Worm (Caenorhabditis elegans): ENCODE data around the gene aipr-1.
A peak's percentile ranks its signal among the peaks of the same experiment; 100 is the strongest.

aipr-1 gene

DNA sequence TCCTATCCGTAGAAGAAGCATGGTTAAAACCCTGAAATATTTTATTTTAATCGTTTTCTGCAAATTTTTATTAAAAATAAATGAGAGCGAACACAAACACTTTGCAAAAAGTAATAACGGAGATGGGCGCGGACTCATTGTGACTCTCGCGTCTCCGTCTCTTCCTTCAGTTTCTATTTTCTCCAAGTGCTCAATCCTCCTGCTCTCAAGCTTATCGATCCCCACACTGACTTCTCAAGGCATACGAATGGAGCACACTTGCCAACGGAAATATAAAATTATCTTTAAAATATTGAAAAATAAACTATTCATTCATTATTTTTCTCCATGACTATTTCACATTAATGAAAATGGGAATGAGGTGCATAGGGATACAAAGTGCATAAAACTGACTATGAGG, 4.0 kb upstream of the aipr-1 start, which contains the start of gene dnj-8 (continued):
- no peak for TF ChIP-seq zip-4 (GFP tag; optimal IDR thresholded peaks at IDR 0.05)
- no peak for TF ChIP-seq skn-1 (tag; optimal IDR thresholded peaks at IDR 0.05)
- TF ChIP-seq nhr-76 (tag; optimal IDR thresholded peaks at IDR 0.05) = no peak
- TF ChIP-seq rnt-1 (tag; optimal IDR thresholded peaks at IDR 0.05) = no peak
- TF ChIP-seq lin-14 (GFP tag; optimal IDR thresholded peaks at IDR 0.05) = peak; percentile 60
- TF ChIP-seq elt-3 (tag; optimal IDR thresholded peaks at IDR 0.05) = no peak
- no peak for TF ChIP-seq ces-1 (GFP tag; optimal IDR thresholded peaks at IDR 0.05)
- TF ChIP-seq efl-3 (GFP tag; optimal IDR thresholded peaks at IDR 0.05) = no peak
- peak in 1 of 3 experiments; percentile 21 for TF ChIP-seq dpl-1 (GFP tag; optimal IDR thresholded peaks at IDR 0.05)
- TF ChIP-seq nhr-237 (tag; optimal IDR thresholded peaks at IDR 0.05) = no peak
- TF ChIP-seq fkh-4 (tag; optimal IDR thresholded peaks at IDR 0.05; ENCODE audit: borderline replicate concordance) = no peak
- no peak for TF ChIP-seq hlh-17 (GFP tag; optimal IDR thresholded peaks at IDR 0.05; ENCODE audit: borderline replicate concordance)
- peak; percentile 2 to 10 for TF ChIP-seq efl-1 (optimal IDR thresholded peaks at IDR 0.05)
- peak in 1 of 2 experiments; percentile 12 for TF ChIP-seq efl-1 (GFP tag; optimal IDR thresholded peaks at IDR 0.05 in 1 of 2)
- TF ChIP-seq fos-1 (tag; optimal IDR thresholded peaks at IDR 0.05) = no peak
- no peak for TF ChIP-seq nhr-19 (GFP tag; conservative IDR thresholded peaks at IDR 0.05)
- peak; percentile 1 for TF ChIP-seq fkh-8 (tag; optimal IDR thresholded peaks at IDR 0.05)
- peak; percentile 2 for TF ChIP-seq lin-15B (tag; optimal IDR thresholded peaks at IDR 0.05)
- TF ChIP-seq nhr-90 (tag; optimal IDR thresholded peaks at IDR 0.05; ENCODE audit: poor library complexity) = no peak
- TF ChIP-seq hpl-2 (GFP tag; optimal IDR thresholded peaks at IDR 0.05) = no peak
- TF ChIP-seq mep-1 (tag; optimal IDR thresholded peaks at IDR 0.05) = no peak
- TF ChIP-seq xbp-1 (tag; optimal IDR thresholded peaks at IDR 0.05) = no peak
- TF ChIP-seq ceh-63 (GFP tag; optimal IDR thresholded peaks at IDR 0.05) = no peak
- no peak for TF ChIP-seq tbx-2 (tag; optimal IDR thresholded peaks at IDR 0.05)
- no peak for TF ChIP-seq sox-4 (tag; optimal IDR thresholded peaks at IDR 0.05)
- no peak for TF ChIP-seq egl-13 (tag; optimal IDR thresholded peaks at IDR 0.05)
- no peak for TF ChIP-seq nhr-12 (tag; optimal IDR thresholded peaks at IDR 0.05)
- TF ChIP-seq hlh-4 (tag; optimal IDR thresholded peaks at IDR 0.05) = no peak
- no peak for TF ChIP-seq mab-9 (GFP tag; IDR thresholded peaks at IDR 0.05)
- no peak for TF ChIP-seq ceh-90 (tag; optimal IDR thresholded peaks at IDR 0.05)
- no peak for TF ChIP-seq ceh-8 (GFP tag; optimal IDR thresholded peaks at IDR 0.05)
- no peak for TF ChIP-seq nhr-85 (tag)
- TF ChIP-seq blmp-1 (tag; optimal IDR thresholded peaks at IDR 0.05) = no peak
- no peak for TF ChIP-seq fkh-10 (GFP tag; optimal IDR thresholded peaks at IDR 0.05)
- TF ChIP-seq sptf-1 (tag; optimal IDR thresholded peaks at IDR 0.05) = no peak
- TF ChIP-seq unc-86 (tag; optimal IDR thresholded peaks at IDR 0.05) = no peak
- TF ChIP-seq ztf-4 (tag; optimal IDR thresholded peaks at IDR 0.05) = no peak

DNA sequence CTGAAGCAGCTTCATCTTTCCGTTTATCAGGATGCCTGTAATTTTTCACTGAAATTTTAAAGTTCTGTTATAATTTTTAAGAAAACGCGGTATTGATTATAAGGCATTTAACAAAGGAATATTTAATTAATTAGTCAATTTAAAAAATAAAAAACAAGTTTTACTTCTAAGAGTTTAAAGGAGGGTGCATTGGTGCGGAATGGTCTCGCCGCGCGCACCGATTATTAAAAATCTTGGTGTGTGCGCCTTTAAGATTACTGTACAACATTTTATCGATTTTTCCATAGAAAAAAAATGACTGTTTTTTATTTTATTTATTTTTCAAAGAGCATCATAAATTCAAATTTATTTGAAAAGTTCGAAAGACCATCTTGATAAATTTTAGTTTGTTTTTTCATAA, 3.5 kb upstream of the aipr-1 start:
- TF ChIP-seq aly-2 (tag; optimal IDR thresholded peaks at IDR 0.05) (no peak), lin-35 (GFP tag; optimal IDR thresholded peaks at IDR 0.05) (no peak), nhr-76 (tag; optimal IDR thresholded peaks at IDR 0.05) (no peak), mep-1 (tag; optimal IDR thresholded peaks at IDR 0.05) (no peak), nhr-71 (tag; optimal IDR thresholded peaks at IDR 0.05) (no peak), ceh-63 (GFP tag; optimal IDR thresholded peaks at IDR 0.05) (no peak), aha-1 (tag; optimal IDR thresholded peaks at IDR 0.05) (no peak), irx-1 (tag; optimal IDR thresholded peaks at IDR 0.05) (no peak), nhr-47 (tag; optimal IDR thresholded peaks at IDR 0.05) (no peak), efl-3 (GFP tag; optimal IDR thresholded peaks at IDR 0.05) (no peak), mab-9 (GFP tag; IDR thresholded peaks at IDR 0.05) (no peak), jun-1 (tag; optimal IDR thresholded peaks at IDR 0.05) (no peak), fos-1 (tag; optimal IDR thresholded peaks at IDR 0.05) (no peak), pax-3 (tag; optimal IDR thresholded peaks at IDR 0.05) (no peak), zip-4 (GFP tag; optimal IDR thresholded peaks at IDR 0.05) (no peak), nhr-11 (tag; optimal IDR thresholded peaks at IDR 0.05) (no peak)
